Worm (Caenorhabditis elegans): ENCODE data around the gene cnt-2.

cnt-2 gene

DNA sequence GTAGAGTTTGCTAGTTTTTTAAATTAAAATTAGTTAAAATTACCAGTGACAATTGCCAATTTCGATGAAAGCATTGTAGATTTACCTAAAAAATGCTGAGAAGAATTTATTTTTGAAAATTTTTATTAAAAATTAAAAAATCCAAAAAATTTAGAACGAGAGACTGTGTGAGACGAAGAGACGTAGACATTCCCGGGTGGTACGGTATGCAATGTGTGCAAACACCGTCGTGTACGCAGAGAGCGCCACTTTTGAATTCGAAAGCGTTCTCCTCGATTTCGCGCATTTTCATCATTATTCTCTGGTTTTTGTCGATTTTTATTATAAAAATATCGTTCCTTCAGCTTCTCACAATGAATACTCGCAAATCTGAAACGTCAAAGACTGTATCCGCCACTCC lies 12.0 kb upstream of the cnt-2 start, which contains the start of the genes dhs-11 and orc-1 (continued):
- no peak for TF ChIP-seq fkh-10 (GFP tag; optimal IDR thresholded peaks at IDR 0.05)
- no peak for TF ChIP-seq efl-3 (GFP tag; optimal IDR thresholded peaks at IDR 0.05)
- no peak for TF ChIP-seq sptf-1 (tag; optimal IDR thresholded peaks at IDR 0.05)
- peak; percentile 57 for TF ChIP-seq lin-15B (tag; optimal IDR thresholded peaks at IDR 0.05)
- no peak for TF ChIP-seq vab-15 (tag; optimal IDR thresholded peaks at IDR 0.05)
- no peak for TF ChIP-seq alr-1 (tag; optimal IDR thresholded peaks at IDR 0.05; ENCODE audit: borderline replicate concordance)
- TF ChIP-seq lin-13 (GFP tag; optimal IDR thresholded peaks at IDR 0.05), result no peak
- peak; percentile 72 for TF ChIP-seq snu-23 (GFP tag; optimal IDR thresholded peaks at IDR 0.05)
- TF ChIP-seq snpc-4 (tag; optimal IDR thresholded peaks at IDR 0.05), result peak; percentile 22
- TF ChIP-seq unc-62 (GFP tag; optimal IDR thresholded peaks at IDR 0.05), result no peak
- TF ChIP-seq nhr-11 (tag; optimal IDR thresholded peaks at IDR 0.05), result no peak
- TF ChIP-seq nhr-77 (tag; optimal IDR thresholded peaks at IDR 0.05), result no peak
- no peak for TF ChIP-seq ztf-4 (tag; optimal IDR thresholded peaks at IDR 0.05)
- no peak for TF ChIP-seq C04F5.9 (tag; optimal IDR thresholded peaks at IDR 0.05)
- TF ChIP-seq ces-1 (GFP tag; optimal IDR thresholded peaks at IDR 0.05), result no peak
- TF ChIP-seq dsc-1 (tag; optimal IDR thresholded peaks at IDR 0.05), result no peak
- no peak for TF ChIP-seq Y116A8C.19 (tag; optimal IDR thresholded peaks at IDR 0.05; ENCODE audit: borderline replicate concordance)
- no peak for TF ChIP-seq nhr-28 (tag; optimal IDR thresholded peaks at IDR 0.05)
- peak; percentile 52 for TF ChIP-seq nhr-47 (tag; optimal IDR thresholded peaks at IDR 0.05)
- TF ChIP-seq blmp-1 (tag; optimal IDR thresholded peaks at IDR 0.05), result peak; percentile 35
- TF ChIP-seq pax-3 (tag; optimal IDR thresholded peaks at IDR 0.05), result no peak
- TF ChIP-seq ztf-11 (tag; optimal IDR thresholded peaks at IDR 0.05), result no peak
- TF ChIP-seq elt-2 (tag; optimal IDR thresholded peaks at IDR 0.05), result no peak
- TF ChIP-seq nhr-90 (tag; optimal IDR thresholded peaks at IDR 0.05; ENCODE audit: poor library complexity), result peak; percentile 48
- TF ChIP-seq swsn-7 (tag; optimal IDR thresholded peaks at IDR 0.05), result peak; percentile 42
- TF ChIP-seq unc-98 (GFP tag; IDR thresholded peaks at IDR 0.05), result no peak
- no peak for TF ChIP-seq ceh-90 (tag; optimal IDR thresholded peaks at IDR 0.05)
- no peak for TF ChIP-seq unc-86 (tag; optimal IDR thresholded peaks at IDR 0.05)
- TF ChIP-seq ceh-88 (GFP tag; IDR thresholded peaks at IDR 0.05), result no peak
- TF ChIP-seq aly-2 (tag; optimal IDR thresholded peaks at IDR 0.05), result no peak
- no peak for TF ChIP-seq pqm-1 (tag; optimal IDR thresholded peaks at IDR 0.05)
- TF ChIP-seq ceh-8 (GFP tag; optimal IDR thresholded peaks at IDR 0.05), result no peak
- TF ChIP-seq sup-37 (GFP tag; optimal IDR thresholded peaks at IDR 0.05), result no peak
- TF ChIP-seq unc-30 (tag; optimal IDR thresholded peaks at IDR 0.05), result no peak
- TF ChIP-seq nhr-85 (tag), result no peak
- TF ChIP-seq xbp-1 (tag; optimal IDR thresholded peaks at IDR 0.05), result peak; percentile 38
- peak; percentile 62 to 91 for TF ChIP-seq efl-1 (optimal IDR thresholded peaks at IDR 0.05)
- peak; percentile 91 to 99 for TF ChIP-seq efl-1 (GFP tag; optimal IDR thresholded peaks at IDR 0.05 in 1 of 2)
- TF ChIP-seq mep-1 (tag; optimal IDR thresholded peaks at IDR 0.05), result peak; percentile 77
- TF ChIP-seq hlh-4 (tag; optimal IDR thresholded peaks at IDR 0.05), result no peak
- TF ChIP-seq ceh-82 (tag; optimal IDR thresholded peaks at IDR 0.05), result peak in 2 of 3 experiments; percentile 1 to 21
- peak; percentile 71 for TF ChIP-seq unc-130 (tag; optimal IDR thresholded peaks at IDR 0.05)
- TF ChIP-seq lin-39 (tag; optimal IDR thresholded peaks at IDR 0.05), result peak; percentile 24
- TF ChIP-seq nhr-84 (tag; optimal IDR thresholded peaks at IDR 0.05), result no peak
- no peak for TF ChIP-seq zag-1 (tag; optimal IDR thresholded peaks at IDR 0.05)
- TF ChIP-seq aha-1 (tag; optimal IDR thresholded peaks at IDR 0.05), result no peak
- TF ChIP-seq hpl-2 (GFP tag; optimal IDR thresholded peaks at IDR 0.05), result no peak
- no peak for TF ChIP-seq hlh-17 (GFP tag; optimal IDR thresholded peaks at IDR 0.05; ENCODE audit: borderline replicate concordance)
- no peak for TF ChIP-seq fos-1 (tag; optimal IDR thresholded peaks at IDR 0.05)
- TF ChIP-seq mdl-1 (tag; optimal IDR thresholded peaks at IDR 0.05), result peak in 1 of 2 experiments; percentile 67
- TF ChIP-seq ets-5 (GFP tag; IDR thresholded peaks at IDR 0.05), result no peak
- TF ChIP-seq nhr-20 (tag; optimal IDR thresholded peaks at IDR 0.05), result peak; percentile 59
- no peak for TF ChIP-seq tlp-1 (tag; optimal IDR thresholded peaks at IDR 0.05)
- TF ChIP-seq mab-9 (GFP tag; IDR thresholded peaks at IDR 0.05), result no peak
